Fruit fly (Drosophila melanogaster): ENCODE data around the gene CG33099.

The CG33099 gene

DNA sequence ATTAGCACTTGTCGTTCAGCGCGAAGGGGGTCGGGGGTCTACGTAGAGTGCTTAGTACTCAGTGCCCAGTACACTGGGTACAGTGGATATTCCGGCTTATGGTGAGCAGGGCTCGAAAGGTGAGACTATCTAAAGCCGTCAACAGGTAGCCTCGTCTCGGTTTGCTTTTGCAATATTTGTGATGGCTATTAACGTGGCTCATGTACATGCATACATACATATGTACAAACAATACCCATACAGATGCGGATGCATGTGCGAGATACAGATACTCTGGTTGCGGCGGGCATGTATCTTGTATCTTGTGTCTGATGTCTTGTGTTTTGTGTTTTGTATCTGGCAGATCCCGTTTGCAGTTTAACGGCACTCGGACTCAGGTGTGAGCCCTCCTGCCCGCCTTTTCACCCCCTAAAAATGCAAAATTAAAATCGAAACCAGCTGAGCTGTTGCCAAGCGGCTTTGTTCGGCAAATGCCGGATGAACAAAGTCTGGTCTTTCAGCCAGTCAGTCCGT, 2.7 kb downstream of the CG33099 start (continued):
- TF ChIP-seq CG8290 (GFP tag; optimal IDR thresholded peaks at IDR 0.05) (no peak), CG8290 (tag; optimal IDR thresholded peaks at IDR 0.05) (no peak), HLH4C (GFP tag; IDR thresholded peaks at IDR 0.05; ENCODE audit: partially characterized antibody) (no peak), CG34376 (GFP tag; optimal IDR thresholded peaks at IDR 0.05) (peak; percentile 9), CG3847 (GFP tag; IDR thresholded peaks at IDR 0.05) (no peak), tin (GFP tag; optimal IDR thresholded peaks at IDR 0.05) (no peak), trh (GFP tag; optimal IDR thresholded peaks at IDR 0.05) (no peak), ab (GFP tag; optimal IDR thresholded peaks at IDR 0.05) (no peak), Hmx (GFP tag; optimal IDR thresholded peaks at IDR 0.05) (no peak), aop (GFP tag; IDR thresholded peaks at IDR 0.05) (no peak), CG12219 (GFP tag; optimal IDR thresholded peaks at IDR 0.05) (no peak), D19A (tag; optimal IDR thresholded peaks at IDR 0.05) (no peak), CG9876 (GFP tag; optimal IDR thresholded peaks at IDR 0.05) (no peak), Mad (GFP tag; optimal IDR thresholded peaks at IDR 0.05) (no peak), fru (optimal IDR thresholded peaks at IDR 0.05) (no peak), CG15514 (GFP tag; optimal IDR thresholded peaks at IDR 0.05) (no peak), zen (tag; optimal IDR thresholded peaks at IDR 0.05) (peak; percentile 16), Fer1 (GFP tag; optimal IDR thresholded peaks at IDR 0.05) (no peak), CG33213 (GFP tag; optimal IDR thresholded peaks at IDR 0.05) (no peak), cg (GFP tag; optimal IDR thresholded peaks at IDR 0.05) (peak; percentile 47), bowl (GFP tag; IDR thresholded peaks at IDR 0.05) (0 out of 2 replicates have a peak, but pooled peaks have one; percentile 15), dm (GFP tag; optimal IDR thresholded peaks at IDR 0.05) (no peak), hkb (optimal IDR thresholded peaks at IDR 0.05) (no peak), hkb (GFP tag; IDR thresholded peaks at IDR 0.05) (0 out of 2 replicates have a peak, but pooled peaks have one; percentile 12), CG33557 (GFP tag; optimal IDR thresholded peaks at IDR 0.05) (no peak), CG12071 (GFP tag; optimal IDR thresholded peaks at IDR 0.05) (peak; percentile 9), nom (GFP tag; optimal IDR thresholded peaks at IDR 0.05) (peak; percentile 18), lov (optimal IDR thresholded peaks at IDR 0.05) (no peak), lov (GFP tag; IDR thresholded peaks at IDR 0.05) (no peak), oc (tag; optimal IDR thresholded peaks at IDR 0.05) (no peak), kah (GFP tag; optimal IDR thresholded peaks at IDR 0.05) (no peak)

dm6 chr3R:22527192-22527591, 3.2 kb downstream of the CG33099 start:
- TF ChIP-seq chinmo (GFP tag; IDR thresholded peaks at IDR 0.05; ENCODE audit: partially characterized antibody), result 0 out of 4 replicates have a peak, but pooled peaks have one; percentile 33
- peak; percentile 81 for TF ChIP-seq sd (tag; optimal IDR thresholded peaks at IDR 0.05)
- peak; percentile 27; the same call in 2 of the 3 replicates for TF ChIP-seq zen2 (GFP tag; IDR thresholded peaks at IDR 0.05; ENCODE audit: partially characterized antibody)
- peak; percentile 28; the same call in 1 of the 2 replicates for TF ChIP-seq GATAe (GFP tag; conservative IDR thresholded peaks at IDR 0.05)
- TF ChIP-seq Ets65A (GFP tag), result peak; percentile 36
- TF ChIP-seq Adf1 (GFP tag; IDR thresholded peaks at IDR 0.05), result peak; percentile 11; the same call in 1 of the 2 replicates
- TF ChIP-seq CG34376 (GFP tag; optimal IDR thresholded peaks at IDR 0.05), result peak; percentile 59
- TF ChIP-seq Dad (GFP tag; optimal IDR thresholded peaks at IDR 0.05), result no peak
- TF ChIP-seq Poxn (GFP tag; IDR thresholded peaks at IDR 0.05), result no peak
- peak; percentile 58 for TF ChIP-seq Deaf1 (tag; optimal IDR thresholded peaks at IDR 0.05)
- TF ChIP-seq sob (GFP tag; IDR thresholded peaks at IDR 0.05), result 0 out of 2 replicates have a peak, but pooled peaks have one; percentile 16
- peak; percentile 12 for TF ChIP-seq CG13894 (tag; optimal IDR thresholded peaks at IDR 0.05)
- no peak for TF ChIP-seq ranshi (GFP tag; IDR thresholded peaks at IDR 0.05)
- TF ChIP-seq abd-A (tag; optimal IDR thresholded peaks at IDR 0.05), result peak; percentile 25
- TF ChIP-seq hkb (optimal IDR thresholded peaks at IDR 0.05), result peak; percentile 13
- no peak for TF ChIP-seq hkb (GFP tag; IDR thresholded peaks at IDR 0.05)
- peak; percentile 85 for TF ChIP-seq CG10543 (GFP tag; optimal IDR thresholded peaks at IDR 0.05)
- peak; percentile 12 for TF ChIP-seq corto (GFP tag; optimal IDR thresholded peaks at IDR 0.05)
- peak; percentile 51 for TF ChIP-seq cwo (GFP tag; optimal IDR thresholded peaks at IDR 0.05)
- peak; percentile 38 for TF ChIP-seq Vsx1 (GFP tag; optimal IDR thresholded peaks at IDR 0.05)
- TF ChIP-seq Dip2 (GFP tag; IDR thresholded peaks at IDR 0.05), result no peak
- no peak for TF ChIP-seq CG12942 (GFP tag; optimal IDR thresholded peaks at IDR 0.05)
- TF ChIP-seq lab (GFP tag; optimal IDR thresholded peaks at IDR 0.05), result peak; percentile 1
- TF ChIP-seq rib (GFP tag; IDR thresholded peaks at IDR 0.05), result peak; percentile 62; the same call in 1 of the 2 replicates

All from whole organism, embryonic.